Worm (Caenorhabditis elegans) whole organism, early embryonic: ENCODE data around the gene cyp-35A5.

Experiments
- B0310.2 ChIP-seq: sonication (generic microtip); optimal IDR thresholded peaks from 2 replicates; lab custom pipeline; 2016; ENCODE audit warnings: mild to moderate bottlenecking, missing genetic modification characterization, missing compliant biosample characterization
- F13C5.2 ChIP-seq: sonication (generic microtip); optimal IDR thresholded peaks from 2 replicates; lab custom pipeline; 2017; ENCODE audit warnings: mild to moderate bottlenecking, missing genetic modification characterization, inconsistent platforms, missing compliant biosample characterization
- aly-1 ChIP-seq: sonication (generic microtip); optimal IDR thresholded peaks from 2 replicates; lab custom pipeline; 2016; ENCODE audit warnings: missing genetic modification characterization, missing compliant biosample characterization
- ama-1 ChIP-seq: fragments of 150-350 bp; optimal IDR thresholded peaks from 2 replicates; lab custom pipeline; 2014
- ceh-13 ChIP-seq: fragments of 200-800 bp; sonication (Bioruptor generic); optimal IDR thresholded peaks from 2 replicates; lab custom pipeline; 2018; ENCODE audit warnings: mild to moderate bottlenecking, missing genetic modification characterization, missing compliant biosample characterization
- ceh-36 ChIP-seq: sonication (generic microtip); optimal IDR thresholded peaks from 2 replicates; lab custom pipeline; 2016; ENCODE audit warnings: missing genetic modification characterization, inconsistent platforms, missing compliant biosample characterization
- ets-7 ChIP-seq: sonication (generic microtip); optimal IDR thresholded peaks from 2 replicates; lab custom pipeline; 2016; ENCODE audit warnings: missing genotype, missing genetic modification characterization, missing compliant biosample characterization
- flt-1 ChIP-seq: fragments of 200-800 bp; sonication (Bioruptor generic); IDR thresholded peaks from 2 replicates; pipeline ENCODE4 v1.3.6; 2022; ENCODE audit warnings: missing genetic modification characterization, missing compliant biosample characterization
- hmbx-1 ChIP-seq: sonication (generic microtip); optimal IDR thresholded peaks from 2 replicates; lab custom pipeline; 2016; ENCODE audit warnings: mild to moderate bottlenecking, missing genetic modification characterization, missing compliant biosample characterization
- hmg-4 ChIP-seq: fragments of 200-800 bp; sonication (Bioruptor generic); optimal IDR thresholded peaks from 2 replicates; lab custom pipeline; 2018; ENCODE audit warnings: mild to moderate bottlenecking, missing genetic modification characterization, missing compliant biosample characterization
- hnd-1 ChIP-seq: sonication (generic microtip); optimal IDR thresholded peaks from 2 replicates; lab custom pipeline; 2016; ENCODE audit warnings: missing genetic modification characterization, missing compliant biosample characterization
- pes-1 ChIP-seq: fragments of 200-800 bp; sonication (Bioruptor generic); IDR thresholded peaks from 2 replicates; pipeline ENCODE4 v1.3.6; 2022; ENCODE audit warnings: missing genetic modification reagents, missing genetic modification characterization, missing compliant biosample characterization
- scrt-1 ChIP-seq: fragments of 200-800 bp; sonication (Bioruptor generic); IDR thresholded peaks from 2 replicates; pipeline ENCODE4 v1.3.6; 2022; ENCODE audit warnings: missing genetic modification characterization, missing compliant biosample characterization
- sea-1 ChIP-seq: fragments of 200-800 bp; sonication (Bioruptor generic); conservative IDR thresholded peaks from 2 replicates; pipeline ENCODE4 v1.3.6; 2022; ENCODE audit warnings: missing genetic modification characterization, missing compliant biosample characterization
- tbx-11 ChIP-seq: fragments of 200-800 bp; sonication (Bioruptor generic); IDR thresholded peaks from 2 replicates; pipeline ENCODE4 v1.3.6; 2022; ENCODE audit warnings: missing genetic modification characterization, missing compliant biosample characterization
- tbx-37 ChIP-seq: fragments of 200-800 bp; sonication (Bioruptor generic); conservative IDR thresholded peaks from 2 replicates; pipeline ENCODE4 v1.3.6; 2022; ENCODE audit warnings: missing genetic modification reagents, missing genetic modification characterization, missing compliant biosample characterization
- tra-4 ChIP-seq: sonication (generic microtip); optimal IDR thresholded peaks from 2 replicates; lab custom pipeline; 2017; ENCODE audit warnings: missing genetic modification characterization, missing compliant biosample characterization

Gene cyp-35A5

DNA sequence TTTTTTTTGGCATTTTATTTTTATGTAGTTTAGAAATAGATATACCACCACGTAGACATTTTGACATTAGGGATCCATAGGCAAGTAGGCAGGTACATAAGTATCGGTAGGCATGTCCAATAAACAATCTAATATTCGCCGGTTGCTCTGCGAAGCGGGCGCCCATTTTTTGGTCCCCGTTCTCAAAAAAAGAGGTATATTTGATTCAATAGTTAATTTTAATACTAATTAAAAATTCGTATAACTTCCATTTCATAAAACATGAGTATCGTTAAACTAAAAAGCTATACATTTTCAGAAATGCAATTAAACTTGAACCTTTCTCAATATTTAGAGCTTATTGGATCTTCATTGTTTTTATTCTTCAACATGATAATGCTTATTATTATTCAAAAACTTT lies 40.8 kb downstream of the cyp-35A5 start, which contains the start of gene str-83:
str-83 (plus strand) TSS at position 301 of the 400 bp plus-strand sequence.
- no peak for TF ChIP-seq aly-1 (tag; lab: Kevin White, UChicago)
- TF ChIP-seq F13C5.2 (tag; lab: Kevin White, UChicago): no peak

ce11 chrV:3979053-3979452 lies 42.9 kb downstream of the cyp-35A5 start, which contains the start of gene nlp-34:
Gene nlp-34 (minus strand): TSS chrV:3979134.
- TF ChIP-seq sea-1 (GFP tag; lab: Robert Waterston, UW) (no peak), ceh-13 (GFP tag; lab: Kevin White, UChicago) (no peak), tbx-37 (GFP tag; lab: Robert Waterston, UW) (no peak)

DNA sequence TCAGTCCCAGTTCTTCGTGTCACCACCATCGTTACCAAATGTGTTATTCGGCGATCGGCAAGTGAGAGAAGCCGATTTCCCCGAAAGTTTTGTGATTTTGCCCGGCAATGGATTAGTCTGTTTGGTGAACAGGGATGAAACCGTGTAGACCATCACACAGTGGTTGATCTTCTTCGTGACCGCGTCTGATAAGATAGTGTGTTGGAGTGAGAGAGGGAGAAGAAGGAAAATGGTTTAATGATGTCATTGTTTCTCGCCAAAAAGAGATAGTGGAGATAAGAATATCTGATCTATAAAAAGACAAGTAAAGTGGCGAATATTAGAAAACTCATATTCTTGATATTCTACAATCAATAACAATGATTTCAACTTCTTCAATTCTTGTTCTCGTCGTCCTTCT lies 43.7 kb downstream of the cyp-35A5 start, which contains the start of gene nlp-31:
nlp-31 (plus strand) TSS at position 237 of the 400 bp plus-strand sequence.
- TF ChIP-seq ets-7 (no peak), hmg-4 (no peak), F13C5.2 (tag; lab: Kevin White, UChicago) (no peak), sea-1 (GFP tag; lab: Robert Waterston, UW) (no peak), tbx-37 (GFP tag; lab: Robert Waterston, UW) (no peak), scrt-1 (GFP tag; lab: Robert Waterston, UW) (no peak)

ce11 chrV:3980228-3980933 lies 44.3 kb downstream of the cyp-35A5 start:
- no peak for TF ChIP-seq B0310.2
- TF ChIP-seq flt-1 (GFP tag; lab: Robert Waterston, UW): no peak
- TF ChIP-seq hmg-4: no peak
- TF ChIP-seq F13C5.2 (tag; lab: Kevin White, UChicago): no peak
- no peak for TF ChIP-seq scrt-1 (GFP tag; lab: Robert Waterston, UW)
- TF ChIP-seq hmbx-1: no peak
- no peak for TF ChIP-seq tbx-37 (GFP tag; lab: Robert Waterston, UW)
- no peak for TF ChIP-seq pes-1
- TF ChIP-seq sea-1 (GFP tag; lab: Robert Waterston, UW): no peak
- TF ChIP-seq ceh-13 (GFP tag; lab: Kevin White, UChicago): no peak
- no peak for TF ChIP-seq tra-4 (tag; lab: Kevin White, UChicago)
- no peak for TF ChIP-seq tbx-11 (GFP tag; lab: Robert Waterston, UW)
- TF ChIP-seq ceh-36 (tag; lab: Kevin White, UChicago): no peak
- TF ChIP-seq hnd-1: no peak
- no peak for TF ChIP-seq ama-1 (lab: Kevin White, UChicago)
- TF ChIP-seq aly-1 (tag; lab: Kevin White, UChicago): no peak
- TF ChIP-seq ets-7: no peak

- TF ChIP-seq sea-1 (GFP tag; lab: Robert Waterston, UW) (no peak), scrt-1 (GFP tag; lab: Robert Waterston, UW) (no peak), hmg-4 (no peak), hnd-1 (no peak), ceh-13 (GFP tag; lab: Kevin White, UChicago) (no peak), hmbx-1 (no peak), ceh-36 (tag; lab: Kevin White, UChicago) (no peak), pes-1 (no peak), aly-1 (tag; lab: Kevin White, UChicago) (no peak), tbx-11 (GFP tag; lab: Robert Waterston, UW) (no peak), ets-7 (no peak), ama-1 (lab: Kevin White, UChicago) (no peak), F13C5.2 (tag; lab: Kevin White, UChicago) (no peak), tbx-37 (GFP tag; lab: Robert Waterston, UW) (no peak)
Measured at ce11 chrV:3981680-3982079, 45.6 kb downstream of the cyp-35A5 start, which contains the start of gene nlp-30. Gene nlp-30 (plus strand): TSS chrV:3981980.

- TF ChIP-seq hnd-1 (no peak), flt-1 (GFP tag; lab: Robert Waterston, UW) (no peak), hmbx-1 (no peak), ceh-36 (tag; lab: Kevin White, UChicago) (no peak)
Measured at ce11 chrV:3984178-3984577, 48.1 kb downstream of the cyp-35A5 start, which contains the start of gene nlp-29. Gene nlp-29 (plus strand): TSS chrV:3984425.

DNA sequence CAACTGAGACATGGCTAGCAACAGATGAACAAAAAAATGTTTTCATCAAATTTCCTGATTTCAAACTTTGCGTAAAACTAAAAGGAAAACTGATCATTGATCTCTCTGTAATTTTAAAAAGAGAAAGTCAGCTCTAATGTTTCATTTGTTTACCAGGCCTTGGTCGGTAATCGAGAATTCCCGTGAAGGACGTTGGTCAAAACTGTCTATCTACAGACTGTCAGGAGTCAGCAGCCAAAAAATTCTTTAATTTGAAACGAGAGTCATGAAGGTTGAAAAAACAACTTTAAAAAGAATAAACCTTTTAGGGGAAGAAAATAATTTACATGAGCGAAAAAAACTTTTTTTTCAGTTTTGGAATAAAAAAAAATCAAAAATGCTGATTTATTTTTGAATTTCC lies 49.0 kb downstream of the cyp-35A5 start:
- TF ChIP-seq ceh-13 (GFP tag; lab: Kevin White, UChicago) (no peak), scrt-1 (GFP tag; lab: Robert Waterston, UW) (no peak), tbx-37 (GFP tag; lab: Robert Waterston, UW) (no peak), ceh-36 (tag; lab: Kevin White, UChicago) (no peak), F13C5.2 (tag; lab: Kevin White, UChicago) (no peak), hnd-1 (no peak)

- TF ChIP-seq aly-1 (tag; lab: Kevin White, UChicago) (no peak), hmg-4 (no peak), hmbx-1 (no peak), ceh-13 (GFP tag; lab: Kevin White, UChicago) (no peak), ama-1 (lab: Kevin White, UChicago) (no peak), ceh-36 (tag; lab: Kevin White, UChicago) (no peak), sea-1 (GFP tag; lab: Robert Waterston, UW) (no peak), tbx-37 (GFP tag; lab: Robert Waterston, UW) (no peak), hnd-1 (no peak), tbx-11 (GFP tag; lab: Robert Waterston, UW) (no peak), flt-1 (GFP tag; lab: Robert Waterston, UW) (no peak), B0310.2 (no peak), F13C5.2 (tag; lab: Kevin White, UChicago) (no peak), scrt-1 (GFP tag; lab: Robert Waterston, UW) (no peak), tra-4 (tag; lab: Kevin White, UChicago) (no peak)
Measured at ce11 chrV:3987616-3988015, 51.5 kb downstream of the cyp-35A5 start, which contains the start of gene nlp-28. Gene nlp-28 (plus strand): TSS chrV:3987900.
